Comparison of ENCODE assay signal across 3 worm cellular contexts in the genomic region with DNA sequence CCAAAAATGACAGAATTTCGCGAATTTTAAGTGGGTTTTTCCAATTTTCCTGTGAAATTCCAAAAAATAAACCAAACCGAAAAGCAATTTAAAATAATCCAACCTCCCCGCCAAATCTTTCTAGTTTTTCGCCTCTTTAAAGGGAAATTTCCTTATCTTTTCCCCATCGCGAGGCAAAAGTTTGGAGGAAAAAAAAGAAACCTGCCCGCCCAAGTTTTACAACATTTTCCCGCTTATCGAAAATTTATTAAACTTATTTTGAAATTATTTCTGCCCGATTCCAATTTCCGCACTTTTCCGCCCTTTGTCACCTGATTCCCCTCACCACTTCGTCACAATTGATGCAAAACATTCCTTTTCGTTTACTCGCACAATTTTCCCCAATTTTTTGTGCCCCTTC.
A peak's percentile ranks its signal among the peaks of the same experiment; 100 is the strongest.
TF ChIP-seq lines count a peak whose summit lies in the region.

A gene (plus strand): TSS at position 301 of the 400 bp plus-strand sequence.

TF ChIP-seq in whole organism, L1 larva, 84 proteins besides CTCF, POLR2A, EP300 and RAD21:
- TF ChIP-seq lin-14 (GFP tag; optimal IDR thresholded peaks at IDR 0.05; lab: Kevin White, UChicago) (peak; percentile 11), egl-13 (tag; optimal IDR thresholded peaks at IDR 0.05; lab: Kevin White, UChicago) (no peak), nhr-77 (tag; optimal IDR thresholded peaks at IDR 0.05; lab: Kevin White, UChicago) (peak; percentile 3), efl-1 (optimal IDR thresholded peaks at IDR 0.05; lab: Kevin White, UChicago) (no peak), efl-1 (GFP tag; optimal IDR thresholded peaks at IDR 0.05 in 1 of 2; lab: Kevin White, UChicago) (peak in 1 of 2 experiments; percentile 21)

TF ChIP-seq in whole organism, L4 larva, 104 proteins besides CTCF, POLR2A, EP300 and RAD21:
- TF ChIP-seq pha-4 (GFP tag; IDR thresholded peaks at IDR 0.05; lab: Robert Waterston, UW) (no peak), pha-4 (tag; optimal IDR thresholded peaks at IDR 0.05; lab: Kevin White, UChicago) (peak; percentile 14), nhr-76 (tag; optimal IDR thresholded peaks at IDR 0.05; lab: Kevin White, UChicago) (no peak)

TF ChIP-seq in whole organism, young adult, 124 proteins besides CTCF, POLR2A, EP300 and RAD21:
- TF ChIP-seq aptf-3 (GFP tag; IDR thresholded peaks at IDR 0.05; lab: Robert Waterston, UW) (no peak), B0035.1 (tag; optimal IDR thresholded peaks at IDR 0.05; lab: Kevin White, UChicago) (no peak), madf-6 (GFP tag; IDR thresholded peaks at IDR 0.05; lab: Robert Waterston, UW) (peak; percentile 54; the same call in 1 of the 2 replicates), ceh-27 (GFP tag; optimal IDR thresholded peaks at IDR 0.05; lab: Kevin White, UChicago) (no peak), cebp-2 (GFP tag; IDR thresholded peaks at IDR 0.05; lab: Robert Waterston, UW) (no peak), efl-1 (GFP tag; optimal IDR thresholded peaks at IDR 0.05; lab: Kevin White, UChicago) (peak; percentile 13)
TF ChIP-seq in whole organism, young adult: peak in this region for 2.
